Worm (Caenorhabditis elegans): Measurements from ENCODE around the gene sec-22.

Gene sec-22

ce11 chrX:1004037-1004436, 31.3 kb upstream of the sec-22 start, which contains the start of gene cutl-21 (continued):
- no peak for TF ChIP-seq mxl-2 (GFP tag; conservative IDR thresholded peaks at IDR 0.05)

DNA sequence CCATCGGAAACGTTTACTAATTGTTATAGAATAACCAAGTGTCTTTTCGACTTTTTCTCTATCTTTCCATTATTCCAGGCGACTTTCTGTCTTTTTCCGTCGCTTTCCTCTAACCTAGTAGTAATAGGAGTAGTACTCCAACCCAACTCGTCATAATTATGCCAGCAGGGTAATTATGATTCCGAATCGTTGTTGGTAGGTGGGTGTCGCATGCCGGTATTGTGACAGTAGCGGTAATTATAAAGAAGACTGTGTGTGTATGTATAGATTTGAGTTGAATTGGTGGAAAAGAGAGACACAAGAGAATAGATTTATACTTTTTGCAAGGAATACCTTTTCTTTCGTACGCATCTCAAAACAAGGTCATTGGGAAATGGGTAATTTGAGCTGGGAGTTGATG, 30.3 kb upstream of the sec-22 start:
- TF ChIP-seq unc-62 (GFP tag; optimal IDR thresholded peaks at IDR 0.05 in 1 of 2) (peak in 1 of 2 experiments; percentile 66), unc-62 (tag; optimal IDR thresholded peaks at IDR 0.05) (no peak), snpc-4 (tag; optimal IDR thresholded peaks at IDR 0.05) (no peak)

- TF ChIP-seq hlh-30 (tag; optimal IDR thresholded peaks at IDR 0.05; ENCODE audit: insufficient read depth) = peak; percentile 59
- TF ChIP-seq ztf-7 (tag; optimal IDR thresholded peaks at IDR 0.05) = no peak
- peak; percentile 3 for TF ChIP-seq nhr-48 (tag; optimal IDR thresholded peaks at IDR 0.05)
- TF ChIP-seq madf-5 (GFP tag; IDR thresholded peaks at IDR 0.05) = no peak
- TF ChIP-seq tra-1 (GFP tag; IDR thresholded peaks at IDR 0.05) = no peak
- TF ChIP-seq ceh-44 (GFP tag; IDR thresholded peaks at IDR 0.05) = no peak
- TF ChIP-seq nhr-11 (tag; optimal IDR thresholded peaks at IDR 0.05) = no peak
- no peak for TF ChIP-seq nhr-28 (tag; optimal IDR thresholded peaks at IDR 0.05)
- no peak for TF ChIP-seq lsy-2 (tag; optimal IDR thresholded peaks at IDR 0.05)
- no peak for TF ChIP-seq spr-3 (GFP tag; optimal IDR thresholded peaks at IDR 0.05)
- no peak for TF ChIP-seq zfp-3 (GFP tag; conservative IDR thresholded peaks at IDR 0.05)
- TF ChIP-seq nhr-25 (tag; optimal IDR thresholded peaks at IDR 0.05; ENCODE audit: borderline replicate concordance, insufficient read depth) = no peak
- no peak for TF ChIP-seq dmd-9 (GFP tag; IDR thresholded peaks at IDR 0.05)
- no peak for TF ChIP-seq lin-1 (GFP tag; IDR thresholded peaks at IDR 0.05)
- no peak for TF ChIP-seq mes-2 (tag; optimal IDR thresholded peaks at IDR 0.05; ENCODE audit: poor library complexity, severe bottlenecking)
- no peak for TF ChIP-seq daf-16 (GFP tag; optimal IDR thresholded peaks at IDR 0.05)
- TF ChIP-seq daf-16 (tag; optimal IDR thresholded peaks at IDR 0.05) = no peak
- TF ChIP-seq gei-8 (GFP tag; optimal IDR thresholded peaks at IDR 0.05) = no peak
- no peak for TF ChIP-seq saeg-2 (GFP tag; IDR thresholded peaks at IDR 0.05)
- TF ChIP-seq unc-39 (tag; optimal IDR thresholded peaks at IDR 0.05) = no peak
- TF ChIP-seq hmg-1.1 (GFP tag; IDR thresholded peaks at IDR 0.05) = no peak
- TF ChIP-seq madf-9 (GFP tag; conservative IDR thresholded peaks at IDR 0.05) = no peak
- TF ChIP-seq aly-2 (tag; optimal IDR thresholded peaks at IDR 0.05) = no peak
- TF ChIP-seq dmd-6 (GFP tag; IDR thresholded peaks at IDR 0.05) = peak; percentile 65
- no peak for TF ChIP-seq ama-1 (optimal IDR thresholded peaks at IDR 0.05)
- TF ChIP-seq dpl-1 (GFP tag; optimal IDR thresholded peaks at IDR 0.05) = no peak
- no peak for TF ChIP-seq nhr-102 (tag; optimal IDR thresholded peaks at IDR 0.05)
- no peak for TF ChIP-seq lin-29 (GFP tag; IDR thresholded peaks at IDR 0.05)
- peak in 1 of 2 experiments; percentile 72 for TF ChIP-seq unc-62 (GFP tag; optimal IDR thresholded peaks at IDR 0.05 in 1 of 2)
- TF ChIP-seq unc-62 (tag; optimal IDR thresholded peaks at IDR 0.05) = no peak
- no peak for TF ChIP-seq aha-1 (tag)
- no peak for TF ChIP-seq jun-1 (tag; optimal IDR thresholded peaks at IDR 0.05)
- peak; percentile 45 for TF ChIP-seq hlh-11 (tag; optimal IDR thresholded peaks at IDR 0.05)
- no peak for TF ChIP-seq pha-4 (GFP tag; IDR thresholded peaks at IDR 0.05)
- TF ChIP-seq pha-4 (tag; optimal IDR thresholded peaks at IDR 0.05) = no peak
- TF ChIP-seq zfp-2 (tag; optimal IDR thresholded peaks at IDR 0.05) = no peak
- TF ChIP-seq mdl-1 (tag; optimal IDR thresholded peaks at IDR 0.05) = no peak
- TF ChIP-seq rbr-2 (tag; optimal IDR thresholded peaks at IDR 0.05) = no peak
- no peak for TF ChIP-seq mep-1 (tag; optimal IDR thresholded peaks at IDR 0.05)
- TF ChIP-seq lir-3 (tag; optimal IDR thresholded peaks at IDR 0.05) = no peak
- no peak for TF ChIP-seq T26A8.4 (GFP tag; IDR thresholded peaks at IDR 0.05)
These were observed 25.8 kb upstream of the sec-22 start for ce11 chrX:1009512-1009911.

Data from whole organism, L4 larva.